Worm (Caenorhabditis elegans) whole organism, L1 larva: ENCODE data around the gene ZC449.4.
A peak's percentile ranks its signal among the peaks of the same experiment; 100 is the strongest.

Experiments used
- C16A3.4 ChIP-seq: fragments of 150-350 bp; optimal IDR thresholded peaks from 2 replicates; lab custom pipeline; 2014; ENCODE audit warnings: missing biosample characterization, missing genetic modification characterization
- F16B12.6 ChIP-seq: fragments of 150-350 bp; optimal IDR thresholded peaks from 2 replicates; lab custom pipeline; 2014; ENCODE audit warnings: missing biosample characterization, missing genetic modification characterization
- Y116A8C.19 ChIP-seq: sonication (generic microtip); optimal IDR thresholded peaks from 2 replicates; lab custom pipeline; 2016; ENCODE audit warnings: missing compliant biosample characterization, missing genetic modification characterization, borderline replicate concordance
- aha-1 ChIP-seq: fragments of 150-350 bp; optimal IDR thresholded peaks from 2 replicates; lab custom pipeline; 2014; ENCODE audit warnings: missing biosample characterization, missing genetic modification characterization
- blmp-1 ChIP-seq: fragments of 150-350 bp; optimal IDR thresholded peaks from 2 replicates; lab custom pipeline; 2014; ENCODE audit warnings: missing biosample characterization, missing genetic modification characterization
- ceh-63 ChIP-seq: fragments of 200-800 bp; sonication (Bioruptor generic); optimal IDR thresholded peaks from 2 replicates; lab custom pipeline; 2018; ENCODE audit warnings: mild to moderate bottlenecking, missing genetic modification characterization, missing compliant biosample characterization
- ceh-88 ChIP-seq: fragments of 200-800 bp; sonication (Bioruptor generic); IDR thresholded peaks from 2 replicates; pipeline ENCODE4 v1.3.6; 2022; ENCODE audit warnings: missing genetic modification characterization, missing compliant biosample characterization
- ces-1 ChIP-seq: fragments of 150-350 bp; optimal IDR thresholded peaks from 2 replicates; lab custom pipeline; 2014; ENCODE audit warnings: missing biosample characterization, missing genetic modification reagents, missing genetic modification characterization
- dpl-1 ChIP-seq, 3 experiments: fragments of 150-350 bp in 2 of 3; sonication (generic microtip) in 1 of 3; optimal IDR thresholded peaks; 2 replicates each; lab custom pipeline; 2014 to 2017; ENCODE audit warnings: missing biosample characterization in 3 of 3, missing genetic modification characterization in 3 of 3, missing genetic modification reagents in 3 of 3
- efl-1 ChIP-seq, 4 experiments: fragments of 150-350 bp; optimal IDR thresholded peaks in 3 of 4; peaks in 1 of 4; 1 replicate in 1 of 4; 2 replicates in 3 of 4; lab custom pipeline; 2014; ENCODE audit warnings: missing biosample characterization in 2 of 4, missing genetic modification characterization in 2 of 4, missing genetic modification reagents in 2 of 4
- efl-3 ChIP-seq: fragments of 200-800 bp; sonication (Bioruptor generic); optimal IDR thresholded peaks from 2 replicates; lab custom pipeline; 2018; ENCODE audit warnings: mild to moderate bottlenecking, missing genetic modification characterization, missing compliant biosample characterization
- egl-27 ChIP-seq, 2 experiments: fragments of 150-350 bp in 1 of 2; sonication (generic microtip); optimal IDR thresholded peaks; 3 replicates each; lab custom pipeline; 2017 to 2018; ENCODE audit warnings: missing biosample characterization in 2 of 2, missing genetic modification characterization in 2 of 2, missing genetic modification reagents in 2 of 2
- elt-2 ChIP-seq: sonication (generic microtip); optimal IDR thresholded peaks from 2 replicates; lab custom pipeline; 2016; ENCODE audit warnings: missing genetic modification characterization, mild to moderate bottlenecking, inconsistent platforms, missing compliant biosample characterization, missing genetic modification reagents
- ets-5 ChIP-seq: fragments of 200-800 bp; sonication (Bioruptor generic); IDR thresholded peaks from 2 replicates; pipeline ENCODE4 v1.3.6; 2022; ENCODE audit warnings: missing genetic modification characterization, missing compliant biosample characterization
- fkh-10 ChIP-seq: sonication (generic microtip); optimal IDR thresholded peaks from 2 replicates; lab custom pipeline; 2017; ENCODE audit warnings: missing biosample characterization, missing genetic modification reagents, missing genetic modification characterization
- fkh-8 ChIP-seq: sonication (generic microtip); optimal IDR thresholded peaks from 2 replicates; lab custom pipeline; 2016; ENCODE audit warnings: mild to moderate bottlenecking, missing genetic modification characterization, missing compliant biosample characterization
- grh-1 ChIP-seq: fragments of 200-800 bp; sonication (Bioruptor generic); IDR thresholded peaks from 2 replicates; pipeline ENCODE4 v1.3.6; 2022; ENCODE audit warnings: missing genetic modification reagents, missing genetic modification characterization, missing compliant biosample characterization
- hpl-2 ChIP-seq: fragments of 150-350 bp; optimal IDR thresholded peaks from 2 replicates; lab custom pipeline; 2014; ENCODE audit warnings: missing biosample characterization, missing genetic modification reagents, missing genetic modification characterization
- irx-1 ChIP-seq: sonication (generic microtip); optimal IDR thresholded peaks from 2 replicates; lab custom pipeline; 2016; ENCODE audit warnings: missing genetic modification characterization, missing compliant biosample characterization
- jun-1 ChIP-seq: fragments of 150-350 bp; optimal IDR thresholded peaks from 2 replicates; lab custom pipeline; 2014; ENCODE audit warnings: missing biosample characterization, missing genetic modification reagents, missing genetic modification characterization
- lin-13 ChIP-seq: fragments of 150-350 bp; optimal IDR thresholded peaks from 2 replicates; lab custom pipeline; 2014; ENCODE audit warnings: missing biosample characterization, missing genetic modification reagents, missing genetic modification characterization
- lin-14 ChIP-seq: fragments of 200-800 bp; sonication (Bioruptor generic); optimal IDR thresholded peaks from 2 replicates; lab custom pipeline; 2018; ENCODE audit warnings: mild to moderate bottlenecking, missing genetic modification characterization, moderate library complexity, missing compliant biosample characterization
- lin-15B ChIP-seq: fragments of 150-350 bp; sonication (generic microtip); optimal IDR thresholded peaks from 3 replicates; lab custom pipeline; 2014; ENCODE audit warnings: missing biosample characterization, missing genetic modification characterization
- lin-35 ChIP-seq, 2 experiments: fragments of 150-350 bp; optimal IDR thresholded peaks; 2 replicates each; lab custom pipeline; 2014; ENCODE audit warnings: missing biosample characterization in 2 of 2, missing genetic modification characterization in 2 of 2, missing genetic modification reagents in 2 of 2
- lsy-2 ChIP-seq, 2 experiments: fragments of 150-350 bp; optimal IDR thresholded peaks; 2 replicates each; lab custom pipeline; 2014; ENCODE audit warnings: missing biosample characterization in 2 of 2, missing genetic modification characterization in 2 of 2
- mab-9 ChIP-seq: fragments of 200-800 bp; sonication (Bioruptor generic); IDR thresholded peaks from 2 replicates; pipeline ENCODE4 v1.3.6; 2022; ENCODE audit warnings: missing genetic modification reagents, missing genetic modification characterization, missing compliant biosample characterization
- mep-1 ChIP-seq: fragments of 150-350 bp; optimal IDR thresholded peaks from 2 replicates; lab custom pipeline; 2014; ENCODE audit warnings: missing biosample characterization, missing genetic modification characterization
- nhr-19 ChIP-seq: fragments of 200-800 bp; sonication (Bioruptor generic); conservative IDR thresholded peaks from 2 replicates; pipeline ENCODE4 v1.3.6; 2022; ENCODE audit warnings: missing genetic modification characterization, missing compliant biosample characterization
- nhr-237 ChIP-seq: fragments of 150-350 bp; optimal IDR thresholded peaks from 2 replicates; lab custom pipeline; 2014; ENCODE audit warnings: missing biosample characterization, missing genetic modification characterization
- nhr-28 ChIP-seq: fragments of 150-350 bp; optimal IDR thresholded peaks from 2 replicates; lab custom pipeline; 2014; ENCODE audit warnings: missing biosample characterization, missing genetic modification characterization
- nhr-71 ChIP-seq: sonication (generic microtip); optimal IDR thresholded peaks from 2 replicates; lab custom pipeline; 2016; ENCODE audit warnings: mild to moderate bottlenecking, missing genetic modification characterization, moderate library complexity, missing compliant biosample characterization
- nhr-84 ChIP-seq: sonication (generic microtip); optimal IDR thresholded peaks from 2 replicates; lab custom pipeline; 2017; ENCODE audit warnings: missing biosample characterization, missing genetic modification characterization
- nhr-85 ChIP-seq: sonication (generic microtip); peaks from one replicate; lab custom pipeline; 2016; ENCODE audit warnings: missing genetic modification characterization, inconsistent platforms, missing compliant biosample characterization
- pag-3 ChIP-seq: sonication (generic microtip); optimal IDR thresholded peaks from 2 replicates; lab custom pipeline; 2017; ENCODE audit warnings: missing genetic modification characterization, mild to moderate bottlenecking, missing compliant biosample characterization, antibody characterized with exemption, borderline replicate concordance; ENCODE audit not compliant: insufficient read depth
- pqm-1 ChIP-seq: sonication (generic microtip); optimal IDR thresholded peaks from 3 replicates; lab custom pipeline; 2017; ENCODE audit warnings: missing biosample characterization, missing genetic modification characterization
- skn-1 ChIP-seq: fragments of 150-350 bp; optimal IDR thresholded peaks from 2 replicates; lab custom pipeline; 2014; ENCODE audit warnings: missing biosample characterization, missing genetic modification characterization
- snu-23 ChIP-seq: sonication (generic microtip); optimal IDR thresholded peaks from 2 replicates; lab custom pipeline; 2016; ENCODE audit warnings: missing genetic modification characterization, missing compliant biosample characterization
- sptf-1 ChIP-seq: fragments of 150-350 bp; optimal IDR thresholded peaks from 2 replicates; lab custom pipeline; 2014; ENCODE audit warnings: missing biosample characterization, missing genetic modification characterization
- sup-37 ChIP-seq: fragments of 200-800 bp; sonication (Bioruptor generic); optimal IDR thresholded peaks from 2 replicates; lab custom pipeline; 2018; ENCODE audit warnings: mild to moderate bottlenecking, missing genetic modification characterization, missing compliant biosample characterization
- swsn-7 ChIP-seq: sonication (generic microtip); optimal IDR thresholded peaks from 2 replicates; lab custom pipeline; 2016; ENCODE audit warnings: missing genetic modification characterization, missing compliant biosample characterization
- tbx-2 ChIP-seq: sonication (generic microtip); optimal IDR thresholded peaks from 2 replicates; lab custom pipeline; 2016; ENCODE audit warnings: missing genetic modification characterization, missing compliant biosample characterization
- unc-130 ChIP-seq: fragments of 150-350 bp; optimal IDR thresholded peaks from 2 replicates; lab custom pipeline; 2017; ENCODE audit warnings: missing biosample characterization, missing genetic modification characterization, inconsistent platforms
- unc-62 ChIP-seq: fragments of 150-350 bp; optimal IDR thresholded peaks from 2 replicates; lab custom pipeline; 2014; ENCODE audit warnings: missing biosample characterization, missing genetic modification reagents, missing genetic modification characterization
- unc-86 ChIP-seq: sonication (generic microtip); optimal IDR thresholded peaks from 2 replicates; lab custom pipeline; 2016; ENCODE audit warnings: missing genetic modification characterization, missing compliant biosample characterization
- xbp-1 ChIP-seq: sonication (generic microtip); optimal IDR thresholded peaks from 2 replicates; lab custom pipeline; 2016; ENCODE audit warnings: missing genetic modification characterization, missing compliant biosample characterization
- zip-4 ChIP-seq: fragments of 200-800 bp; sonication (Bioruptor generic); optimal IDR thresholded peaks from 2 replicates; lab custom pipeline; 2018; ENCODE audit warnings: mild to moderate bottlenecking, missing genetic modification characterization, moderate library complexity, missing compliant biosample characterization
- ztf-11 ChIP-seq, 2 experiments: sonication (generic microtip); optimal IDR thresholded peaks; 2 replicates each; lab custom pipeline; 2016 to 2017; ENCODE audit warnings: missing genetic modification characterization in 2 of 2, missing biosample characterization in 1 of 2, missing compliant biosample characterization in 1 of 2
- ztf-4 ChIP-seq: fragments of 150-350 bp; optimal IDR thresholded peaks from 2 replicates; lab custom pipeline; 2014; ENCODE audit warnings: missing biosample characterization, missing genetic modification characterization

Gene ZC449.4

DNA sequence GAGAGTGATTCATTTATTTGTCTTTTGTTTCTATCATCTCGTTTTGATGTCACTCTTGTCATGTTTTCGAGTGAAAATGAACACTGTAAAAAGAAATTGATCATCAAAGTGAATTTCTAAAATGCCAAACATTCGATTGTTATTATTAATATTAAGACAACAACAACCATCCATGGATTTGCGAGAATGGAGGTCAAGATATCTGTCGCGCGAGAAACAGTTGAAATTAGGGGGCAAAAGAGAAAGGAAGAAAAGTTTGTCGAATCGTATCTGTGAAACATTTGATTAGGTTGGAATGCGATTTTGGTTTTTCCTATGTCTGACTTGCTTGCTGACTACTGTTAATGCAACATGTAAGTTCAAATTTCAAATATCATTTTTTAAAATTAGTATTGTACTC, 12.8 kb downstream of the ZC449.4 start, which contains the start of gene ZC449.2:
ZC449.2 (plus strand) TSS at position 290 of the 400 bp plus-strand sequence.
- TF ChIP-seq lsy-2 (tag; optimal IDR thresholded peaks at IDR 0.05; lab: Kevin White, UChicago) (no peak), nhr-28 (tag; lab: Kevin White, UChicago) (no peak), ceh-88 (no peak), mep-1 (tag; lab: Kevin White, UChicago) (no peak), blmp-1 (tag; lab: Kevin White, UChicago) (peak; percentile 85), lin-14 (GFP tag; lab: Kevin White, UChicago) (no peak), fkh-8 (no peak), nhr-237 (tag; lab: Kevin White, UChicago) (no peak)

DNA sequence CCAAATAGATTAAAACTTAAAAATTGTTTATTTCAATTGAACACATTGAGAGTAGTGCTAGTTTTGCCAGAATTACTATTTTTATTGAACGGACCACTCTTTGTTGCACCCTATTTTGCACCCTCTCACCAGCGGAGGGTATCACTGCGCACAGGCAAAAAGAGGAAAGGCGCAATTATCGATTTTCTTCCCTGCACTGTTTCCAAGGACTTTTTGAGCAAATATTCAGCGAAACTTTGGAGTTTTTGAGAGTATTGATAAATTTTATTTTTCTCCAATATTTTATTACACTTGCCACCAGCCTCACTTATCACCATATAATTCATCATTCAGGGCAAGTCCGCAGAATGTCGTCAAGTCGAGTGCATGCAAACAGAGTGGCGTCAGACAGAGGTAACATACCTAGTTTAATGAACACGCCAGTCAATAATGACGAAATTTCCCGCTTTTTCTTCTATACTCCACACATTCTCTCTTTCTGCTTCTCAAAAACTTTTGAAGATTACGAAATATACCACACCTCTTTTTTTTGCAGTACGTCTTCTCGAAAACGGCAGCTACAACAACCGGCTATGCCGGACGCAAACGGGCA, 15.6 kb downstream of the ZC449.4 start:
- TF ChIP-seq pag-3 (tag; lab: Kevin White, UChicago) (no peak), skn-1 (tag; lab: Kevin White, UChicago) (peak; percentile 46), nhr-237 (tag; lab: Kevin White, UChicago) (no peak), nhr-85 (tag; lab: Kevin White, UChicago) (no peak), nhr-19 (GFP tag; lab: Robert Waterston, UW) (no peak), xbp-1 (tag; lab: Kevin White, UChicago) (peak; percentile 17), ztf-4 (no peak), zip-4 (GFP tag; lab: Kevin White, UChicago) (no peak), jun-1 (tag; lab: Kevin White, UChicago) (no peak), efl-3 (GFP tag; lab: Kevin White, UChicago) (no peak), F16B12.6 (tag; lab: Kevin White, UChicago) (peak; percentile 75), pqm-1 (no peak), dpl-1 (GFP tag; optimal IDR thresholded peaks at IDR 0.05; lab: Kevin White, UChicago) (peak in 1 of 3 experiments; percentile 6), nhr-84 (tag; lab: Kevin White, UChicago) (no peak), unc-62 (GFP tag; lab: Kevin White, UChicago) (no peak), lin-13 (GFP tag; lab: Kevin White, UChicago) (no peak), C16A3.4 (peak; percentile 35), hpl-2 (GFP tag; lab: Kevin White, UChicago) (peak; percentile 8), ztf-11 (tag; optimal IDR thresholded peaks at IDR 0.05; lab: Kevin White, UChicago) (no peak), efl-1 (optimal IDR thresholded peaks at IDR 0.05; lab: Kevin White, UChicago) (peak in 1 of 2 experiments; percentile 44), efl-1 (GFP tag; optimal IDR thresholded peaks at IDR 0.05 in 1 of 2; lab: Kevin White, UChicago) (peak in 1 of 2 experiments; percentile 0), ceh-63 (GFP tag; lab: Kevin White, UChicago) (no peak), sup-37 (GFP tag; lab: Kevin White, UChicago) (no peak), elt-2 (tag; lab: Kevin White, UChicago) (peak; percentile 16), fkh-8 (no peak), Y116A8C.19 (no peak), unc-130 (tag; lab: Kevin White, UChicago) (peak; percentile 21), fkh-10 (GFP tag; lab: Kevin White, UChicago) (no peak), tbx-2 (tag; lab: Kevin White, UChicago) (no peak), lin-14 (GFP tag; lab: Kevin White, UChicago) (peak; percentile 56), lin-35 (GFP tag; optimal IDR thresholded peaks at IDR 0.05; lab: Kevin White, UChicago) (peak in 1 of 2 experiments; percentile 49), unc-86 (tag; lab: Kevin White, UChicago) (no peak), lsy-2 (tag; optimal IDR thresholded peaks at IDR 0.05; lab: Kevin White, UChicago) (peak in 1 of 2 experiments; percentile 45), blmp-1 (tag; lab: Kevin White, UChicago) (peak; percentile 30), aha-1 (tag; lab: Kevin White, UChicago) (no peak), snu-23 (peak; percentile 47), ets-5 (GFP tag; lab: Robert Waterston, UW) (no peak), nhr-71 (peak; percentile 37), mab-9 (no peak), swsn-7 (peak; percentile 18), grh-1 (GFP tag; lab: Robert Waterston, UW) (no peak), mep-1 (tag; lab: Kevin White, UChicago) (peak; percentile 50), egl-27 (tag; optimal IDR thresholded peaks at IDR 0.05; lab: Kevin White, UChicago) (no peak), ces-1 (no peak), nhr-28 (tag; lab: Kevin White, UChicago) (no peak), sptf-1 (no peak), irx-1 (no peak), lin-15B (tag; lab: Kevin White, UChicago) (no peak)
